Worm (Caenorhabditis elegans) whole organism, L4 larva: ENCODE data around the gene unc-97.

Experiments
- egl-27 ChIP-seq: sonication (generic microtip); optimal IDR thresholded peaks from 3 replicates; lab custom pipeline; 2017; ENCODE audit warnings: missing biosample characterization, missing genetic modification reagents, missing genetic modification characterization
- unc-62 ChIP-seq, 3 experiments: fragments of 150-350 bp in 1 of 3; sonication (generic microtip); optimal IDR thresholded peaks in 2 of 3; peaks in 1 of 3; 1 replicate in 1 of 3; 2 replicates in 2 of 3; lab custom pipeline; 2014 to 2017; ENCODE audit warnings: missing biosample characterization in 3 of 3, missing genetic modification characterization in 3 of 3, missing genetic modification reagents in 3 of 3, missing genotype in 1 of 3

DNA sequence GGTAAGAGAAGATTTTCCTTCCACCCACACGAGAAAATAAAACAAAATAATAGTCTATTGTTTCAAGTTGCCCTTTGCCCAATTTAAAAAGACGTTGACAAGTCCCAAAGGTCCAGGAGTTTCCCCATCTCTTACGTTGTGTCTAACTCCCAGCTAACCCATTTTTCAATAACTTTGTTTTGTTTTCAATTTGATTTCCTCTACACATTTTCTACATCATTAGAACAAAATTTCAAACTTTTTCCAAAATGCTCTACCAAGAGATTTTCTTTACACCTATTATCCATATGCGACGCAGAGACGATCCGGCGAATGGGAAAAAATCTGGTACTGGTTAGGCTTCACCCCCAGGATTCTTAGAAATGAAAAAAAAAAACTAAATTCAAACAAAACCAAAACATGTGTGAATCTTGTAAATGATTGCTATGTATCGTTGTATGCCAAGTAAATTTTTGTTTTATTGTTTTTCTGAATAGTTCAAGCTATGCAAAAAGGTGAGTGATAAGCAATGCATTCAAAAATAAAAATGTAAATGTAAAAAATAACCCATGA, 13.1 kb upstream of the unc-97 start:
- TF ChIP-seq unc-62 (GFP tag; optimal IDR thresholded peaks at IDR 0.05 in 1 of 2; lab: Kevin White, UChicago), result no peak
- no peak for TF ChIP-seq unc-62 (tag; optimal IDR thresholded peaks at IDR 0.05; lab: Kevin White, UChicago)
- TF ChIP-seq egl-27 (tag; lab: Kevin White, UChicago), result no peak
